Fruit fly (Drosophila melanogaster): ENCODE results near the gene scramb1.

dm6 chr3L:10223397-10223796 is 1.6 kb downstream of the scramb1 start:
- TF ChIP-seq cnc (optimal IDR thresholded peaks at IDR 0.05) (no peak), Crg-1 (GFP tag; optimal IDR thresholded peaks at IDR 0.05) (no peak), bab1 (GFP tag; optimal IDR thresholded peaks at IDR 0.05) (no peak), toe (GFP tag; optimal IDR thresholded peaks at IDR 0.05) (no peak), Clk (GFP tag; optimal IDR thresholded peaks at IDR 0.05) (no peak), tj (GFP tag; optimal IDR thresholded peaks at IDR 0.05) (no peak)

All from whole organism, adult.